Worm (Caenorhabditis elegans) whole organism, mixed stage, embryonic: ENCODE results near the gene C44B11.1.

ENCODE experiments used
- M03D4.4 ChIP-seq: sonication (generic microtip); optimal IDR thresholded peaks from 2 replicates; lab custom pipeline; 2017; ENCODE audit warnings: mild to moderate bottlenecking, missing genetic modification characterization, missing compliant biosample characterization
- blmp-1 ChIP-seq: fragments of 150-350 bp; optimal IDR thresholded peaks from 2 replicates; lab custom pipeline; 2014; ENCODE audit warnings: missing biosample characterization, missing genetic modification characterization
- ceh-39 ChIP-seq: fragments of 150-350 bp; optimal IDR thresholded peaks from 2 replicates; lab custom pipeline; 2014; ENCODE audit warnings: missing biosample characterization, missing genetic modification characterization
- ceh-43 ChIP-seq: fragments of 200-800 bp; sonication (Bioruptor generic); optimal IDR thresholded peaks from 2 replicates; lab custom pipeline; 2018; ENCODE audit warnings: mild to moderate bottlenecking, missing genetic modification characterization, moderate library complexity, missing compliant biosample characterization
- ceh-83 ChIP-seq: fragments of 200-800 bp; sonication (Bioruptor generic); optimal IDR thresholded peaks from 2 replicates; lab custom pipeline; 2018; ENCODE audit warnings: mild to moderate bottlenecking, missing genetic modification characterization, missing compliant biosample characterization
- ces-1 ChIP-seq: fragments of 150-350 bp; optimal IDR thresholded peaks from 2 replicates; lab custom pipeline; 2014; ENCODE audit warnings: missing biosample characterization, missing genetic modification reagents, missing genetic modification characterization
- cnd-1 ChIP-seq: fragments of 200-800 bp; sonication (Bioruptor generic); optimal IDR thresholded peaks from 2 replicates; lab custom pipeline; 2018; ENCODE audit warnings: mild to moderate bottlenecking, missing genetic modification characterization, missing compliant biosample characterization
- drap-1 ChIP-seq: fragments of 200-800 bp; sonication (Bioruptor generic); optimal IDR thresholded peaks from 3 replicates; lab custom pipeline; 2018; ENCODE audit warnings: mild to moderate bottlenecking, missing genetic modification characterization, missing compliant biosample characterization
- elt-1 ChIP-seq: sonication (generic microtip); optimal IDR thresholded peaks from 2 replicates; lab custom pipeline; 2017; ENCODE audit warnings: missing genetic modification characterization, mild to moderate bottlenecking, missing compliant biosample characterization, antibody characterized with exemption, moderate library complexity, borderline replicate concordance; ENCODE audit not compliant: insufficient read depth
- elt-3 ChIP-seq: fragments of 150-350 bp; optimal IDR thresholded peaks from 2 replicates; lab custom pipeline; 2014; ENCODE audit warnings: missing biosample characterization, missing genetic modification characterization
- flh-1 ChIP-seq: fragments of 200-800 bp; sonication (Bioruptor generic); optimal IDR thresholded peaks from 2 replicates; lab custom pipeline; 2018; ENCODE audit warnings: mild to moderate bottlenecking, missing genetic modification characterization, moderate library complexity, missing compliant biosample characterization
- ham-2 ChIP-seq: fragments of 200-800 bp; sonication (Bioruptor generic); optimal IDR thresholded peaks from 2 replicates; lab custom pipeline; 2018; ENCODE audit warnings: mild to moderate bottlenecking, missing genetic modification characterization, missing compliant biosample characterization
- hlh-1 ChIP-seq: fragments of 150-350 bp; optimal IDR thresholded peaks from 2 replicates; lab custom pipeline; 2014; ENCODE audit warnings: missing biosample characterization, missing genetic modification reagents, missing genetic modification characterization
- lin-13 ChIP-seq: fragments of 150-350 bp; optimal IDR thresholded peaks from 2 replicates; lab custom pipeline; 2014; ENCODE audit warnings: missing biosample characterization, missing genetic modification characterization
- lin-32 ChIP-seq: fragments of 200-800 bp; sonication (Bioruptor generic); optimal IDR thresholded peaks from 2 replicates; lab custom pipeline; 2018; ENCODE audit warnings: mild to moderate bottlenecking, missing genetic modification characterization, missing compliant biosample characterization
- mab-5 ChIP-seq: fragments of 150-350 bp; optimal IDR thresholded peaks from 2 replicates; lab custom pipeline; 2014; ENCODE audit warnings: missing biosample characterization, missing genetic modification characterization
- mep-1 ChIP-seq: fragments of 150-350 bp; optimal IDR thresholded peaks from 2 replicates; lab custom pipeline; 2017; ENCODE audit warnings: missing biosample characterization, missing genetic modification reagents, missing genetic modification characterization, inconsistent platforms
- mls-2 ChIP-seq: sonication (generic microtip); optimal IDR thresholded peaks from 2 replicates; lab custom pipeline; 2016; ENCODE audit warnings: mild to moderate bottlenecking, missing genetic modification characterization, moderate library complexity, missing compliant biosample characterization
- nhr-12 ChIP-seq: fragments of 150-350 bp; optimal IDR thresholded peaks from 2 replicates; lab custom pipeline; 2014; ENCODE audit warnings: missing biosample characterization, missing genetic modification characterization
- nhr-2 ChIP-seq: fragments of 150-350 bp; optimal IDR thresholded peaks from 2 replicates; lab custom pipeline; 2014; ENCODE audit warnings: missing biosample characterization, missing genetic modification characterization
- nhr-237 ChIP-seq: fragments of 150-350 bp; optimal IDR thresholded peaks from 2 replicates; lab custom pipeline; 2014; ENCODE audit warnings: missing biosample characterization, missing genetic modification characterization
- nhr-28 ChIP-seq: fragments of 150-350 bp; optimal IDR thresholded peaks from 2 replicates; lab custom pipeline; 2014; ENCODE audit warnings: missing biosample characterization, missing genetic modification characterization
- nhr-76 ChIP-seq: sonication (generic microtip); optimal IDR thresholded peaks from 2 replicates; lab custom pipeline; 2017; ENCODE audit warnings: missing biosample characterization, missing genetic modification characterization
- pha-4 ChIP-seq: fragments of 150-350 bp; optimal IDR thresholded peaks from 2 replicates; lab custom pipeline; 2018; ENCODE audit warnings: missing biosample characterization, missing genetic modification reagents, missing genetic modification characterization
- sem-2 ChIP-seq: fragments of 200-800 bp; sonication (Bioruptor generic); optimal IDR thresholded peaks from 2 replicates; lab custom pipeline; 2018; ENCODE audit warnings: mild to moderate bottlenecking, missing genetic modification characterization, missing compliant biosample characterization
- snpc-4 ChIP-seq: fragments of 150-350 bp; optimal IDR thresholded peaks from 2 replicates; lab custom pipeline; 2014; ENCODE audit warnings: missing biosample characterization, missing genetic modification characterization
- sptf-1 ChIP-seq: sonication (generic microtip); optimal IDR thresholded peaks from 2 replicates; lab custom pipeline; 2017; ENCODE audit warnings: mild to moderate bottlenecking, missing genetic modification characterization, moderate library complexity, missing compliant biosample characterization
- tbx-8 ChIP-seq: fragments of 200-800 bp; sonication (Bioruptor generic); optimal IDR thresholded peaks from 2 replicates; lab custom pipeline; 2018; ENCODE audit warnings: mild to moderate bottlenecking, missing genetic modification characterization, moderate library complexity, missing compliant biosample characterization
- unc-120 ChIP-seq: sonication (generic microtip); optimal IDR thresholded peaks from 2 replicates; lab custom pipeline; 2017; ENCODE audit warnings: missing genetic modification characterization, missing compliant biosample characterization; ENCODE audit not compliant: poor library complexity, severe bottlenecking
- unc-39 ChIP-seq: fragments of 150-350 bp; optimal IDR thresholded peaks from 2 replicates; lab custom pipeline; 2014; ENCODE audit warnings: missing biosample characterization, missing genetic modification characterization
- unc-62 ChIP-seq: fragments of 150-350 bp; optimal IDR thresholded peaks from 2 replicates; lab custom pipeline; 2014; ENCODE audit warnings: missing biosample characterization, missing genetic modification reagents, missing genetic modification characterization
- zip-8 ChIP-seq: fragments of 150-350 bp; optimal IDR thresholded peaks from 2 replicates; lab custom pipeline; 2014; ENCODE audit warnings: missing biosample characterization, missing genetic modification characterization
- ztf-11 ChIP-seq: fragments of 150-350 bp; optimal IDR thresholded peaks from 2 replicates; lab custom pipeline; 2014; ENCODE audit warnings: missing biosample characterization, missing genetic modification characterization

Gene C44B11.1

ce11 chrIII:3110614-3111013 is 44.5 kb upstream of the C44B11.1 start:
- TF ChIP-seq ztf-11 (tag; lab: Kevin White, UChicago) (no peak), ceh-39 (no peak), unc-62 (GFP tag; lab: Kevin White, UChicago) (no peak), nhr-76 (no peak), pha-4 (tag; lab: Kevin White, UChicago) (no peak), ces-1 (GFP tag; lab: Kevin White, UChicago) (no peak), ham-2 (GFP tag; lab: Kevin White, UChicago) (no peak), nhr-237 (no peak), M03D4.4 (tag; lab: Kevin White, UChicago) (no peak), nhr-28 (tag; lab: Kevin White, UChicago) (no peak), elt-1 (tag; lab: Kevin White, UChicago) (no peak), flh-1 (GFP tag; lab: Kevin White, UChicago) (no peak), ceh-43 (GFP tag; lab: Kevin White, UChicago) (no peak), blmp-1 (no peak), nhr-2 (tag; lab: Kevin White, UChicago) (no peak), sptf-1 (tag; lab: Kevin White, UChicago) (no peak), ceh-83 (GFP tag; lab: Kevin White, UChicago) (no peak)
- TF ChIP-seq, all 35 proteins: peak for 0

ce11 chrIII:3111534-3111933 is 43.5 kb upstream of the C44B11.1 start:
- TF ChIP-seq flh-1 (GFP tag; lab: Kevin White, UChicago) (no peak), mab-5 (tag; lab: Kevin White, UChicago) (no peak), unc-120 (tag; lab: Kevin White, UChicago) (no peak), tbx-8 (GFP tag; lab: Kevin White, UChicago) (no peak), elt-1 (tag; lab: Kevin White, UChicago) (no peak), cnd-1 (tag; lab: Kevin White, UChicago) (no peak), ceh-43 (GFP tag; lab: Kevin White, UChicago) (no peak), lin-32 (GFP tag; lab: Kevin White, UChicago) (no peak), nhr-12 (tag; lab: Kevin White, UChicago) (no peak), zip-8 (tag; lab: Kevin White, UChicago) (no peak), snpc-4 (tag; lab: Kevin White, UChicago) (no peak), mep-1 (tag; lab: Kevin White, UChicago) (no peak), sem-2 (GFP tag; lab: Kevin White, UChicago) (no peak), ces-1 (GFP tag; lab: Kevin White, UChicago) (no peak), sptf-1 (tag; lab: Kevin White, UChicago) (no peak), unc-62 (GFP tag; lab: Kevin White, UChicago) (no peak), ztf-11 (tag; lab: Kevin White, UChicago) (no peak), pha-4 (tag; lab: Kevin White, UChicago) (no peak), blmp-1 (no peak), ham-2 (GFP tag; lab: Kevin White, UChicago) (no peak)

ce11 chrIII:3112001-3112400 is 43.1 kb upstream of the C44B11.1 start:
- TF ChIP-seq elt-1 (tag; lab: Kevin White, UChicago), result no peak
- no peak for TF ChIP-seq lin-32 (GFP tag; lab: Kevin White, UChicago)
- no peak for TF ChIP-seq mls-2 (tag; lab: Kevin White, UChicago)
- no peak for TF ChIP-seq pha-4 (tag; lab: Kevin White, UChicago)
- no peak for TF ChIP-seq nhr-237
- TF ChIP-seq unc-62 (GFP tag; lab: Kevin White, UChicago), result no peak
- no peak for TF ChIP-seq ces-1 (GFP tag; lab: Kevin White, UChicago)
- no peak for TF ChIP-seq ceh-83 (GFP tag; lab: Kevin White, UChicago)
- TF ChIP-seq nhr-12 (tag; lab: Kevin White, UChicago), result no peak
- TF ChIP-seq lin-13 (tag; lab: Kevin White, UChicago), result no peak
- no peak for TF ChIP-seq drap-1 (GFP tag; lab: Kevin White, UChicago)
- TF ChIP-seq zip-8 (tag; lab: Kevin White, UChicago), result no peak
- no peak for TF ChIP-seq hlh-1 (tag; lab: Kevin White, UChicago)
- no peak for TF ChIP-seq ztf-11 (tag; lab: Kevin White, UChicago)
- TF ChIP-seq sptf-1 (tag; lab: Kevin White, UChicago), result no peak

- no peak for TF ChIP-seq nhr-2 (tag; lab: Kevin White, UChicago)
- TF ChIP-seq elt-3, result no peak
- TF ChIP-seq unc-62 (GFP tag; lab: Kevin White, UChicago), result no peak
- no peak for TF ChIP-seq ceh-83 (GFP tag; lab: Kevin White, UChicago)
- no peak for TF ChIP-seq snpc-4 (tag; lab: Kevin White, UChicago)
- no peak for TF ChIP-seq unc-39
- no peak for TF ChIP-seq ceh-43 (GFP tag; lab: Kevin White, UChicago)
- TF ChIP-seq blmp-1, result no peak
- no peak for TF ChIP-seq nhr-12 (tag; lab: Kevin White, UChicago)
- TF ChIP-seq cnd-1 (tag; lab: Kevin White, UChicago), result no peak
- no peak for TF ChIP-seq sem-2 (GFP tag; lab: Kevin White, UChicago)
- TF ChIP-seq flh-1 (GFP tag; lab: Kevin White, UChicago), result no peak
- no peak for TF ChIP-seq hlh-1 (tag; lab: Kevin White, UChicago)
- TF ChIP-seq lin-32 (GFP tag; lab: Kevin White, UChicago), result no peak
- no peak for TF ChIP-seq elt-1 (tag; lab: Kevin White, UChicago)
- TF ChIP-seq tbx-8 (GFP tag; lab: Kevin White, UChicago), result no peak
- no peak for TF ChIP-seq mab-5 (tag; lab: Kevin White, UChicago)
These were observed 42.5 kb upstream of the C44B11.1 start for ce11 chrIII:3112616-3113015.
